Worm (Caenorhabditis elegans) whole organism, L3 larva: ENCODE data around the gene Y82E9BR.14.

Experiments used
- aly-2 ChIP-seq: fragments of 150-350 bp; optimal IDR thresholded peaks from 2 replicates; lab custom pipeline; 2014; ENCODE audit warnings: missing biosample characterization, missing genetic modification characterization
- ama-1 ChIP-seq: fragments of 150-350 bp; optimal IDR thresholded peaks from 2 replicates; lab custom pipeline; 2018
- ceh-16 ChIP-seq: sonication (generic microtip); optimal IDR thresholded peaks from 2 replicates; lab custom pipeline; 2017; ENCODE audit warnings: missing biosample characterization, missing genetic modification characterization
- ceh-9 ChIP-seq: sonication (generic microtip); optimal IDR thresholded peaks from 2 replicates; lab custom pipeline; 2018; ENCODE audit warnings: missing biosample characterization, missing genetic modification characterization
- egl-27 ChIP-seq: sonication (generic microtip); optimal IDR thresholded peaks from 4 replicates; lab custom pipeline; 2017; ENCODE audit warnings: missing biosample characterization, missing genetic modification reagents, missing genetic modification characterization
- elt-1 ChIP-seq: fragments of 150-350 bp; optimal IDR thresholded peaks from 2 replicates; lab custom pipeline; 2014; ENCODE audit warnings: missing biosample characterization, missing genetic modification characterization
- elt-2 ChIP-seq: sonication (generic microtip); optimal IDR thresholded peaks from 2 replicates; lab custom pipeline; 2016; ENCODE audit warnings: missing genetic modification reagents, mild to moderate bottlenecking, missing genetic modification characterization, missing compliant biosample characterization
- eor-1 ChIP-seq, 2 experiments: fragments of 150-350 bp; optimal IDR thresholded peaks; 2 replicates each; lab custom pipeline; 2014 to 2018; ENCODE audit warnings: missing biosample characterization in 2 of 2, missing genetic modification characterization in 2 of 2
- fkh-2 ChIP-seq: fragments of 150-350 bp; optimal IDR thresholded peaks from 2 replicates; lab custom pipeline; 2014; ENCODE audit warnings: missing biosample characterization, missing genetic modification reagents, missing genetic modification characterization
- hmg-11 ChIP-seq: sonication (generic microtip); optimal IDR thresholded peaks from 2 replicates; lab custom pipeline; 2016; ENCODE audit warnings: missing genetic modification characterization, missing compliant biosample characterization
- jun-1 ChIP-seq: fragments of 150-350 bp; optimal IDR thresholded peaks from 2 replicates; lab custom pipeline; 2014; ENCODE audit warnings: missing biosample characterization, missing genetic modification reagents, missing genetic modification characterization
- lin-15B ChIP-seq: fragments of 150-350 bp; optimal IDR thresholded peaks from 2 replicates; lab custom pipeline; 2014; ENCODE audit warnings: missing biosample characterization, missing genetic modification characterization
- lin-39 ChIP-seq: fragments of 150-350 bp; optimal IDR thresholded peaks from 2 replicates; lab custom pipeline; 2018; ENCODE audit warnings: missing biosample characterization, missing genetic modification reagents, missing genetic modification characterization
- lsy-12 ChIP-seq: sonication (generic microtip); optimal IDR thresholded peaks from 2 replicates; lab custom pipeline; 2016; ENCODE audit warnings: mild to moderate bottlenecking, missing genetic modification characterization, missing compliant biosample characterization
- mdl-1 ChIP-seq: fragments of 150-350 bp; optimal IDR thresholded peaks from 2 replicates; lab custom pipeline; 2014; ENCODE audit warnings: missing biosample characterization, missing genetic modification characterization
- mml-1 ChIP-seq: fragments of 150-350 bp; sonication (generic microtip); optimal IDR thresholded peaks from 3 replicates; lab custom pipeline; 2014; ENCODE audit warnings: missing biosample characterization, missing genetic modification characterization
- nfya-1 ChIP-seq: sonication (generic microtip); optimal IDR thresholded peaks from 2 replicates; lab custom pipeline; 2017; ENCODE audit warnings: missing genetic modification characterization, mild to moderate bottlenecking, missing compliant biosample characterization, antibody characterized with exemption, moderate library complexity; ENCODE audit not compliant: insufficient read depth
- nhr-11 ChIP-seq: fragments of 150-350 bp; optimal IDR thresholded peaks from 2 replicates; lab custom pipeline; 2014; ENCODE audit warnings: missing biosample characterization, missing genetic modification characterization
- nhr-12 ChIP-seq: fragments of 150-350 bp; optimal IDR thresholded peaks from 2 replicates; lab custom pipeline; 2014; ENCODE audit warnings: missing biosample characterization, missing genetic modification characterization
- nhr-23 ChIP-seq: fragments of 150-350 bp; optimal IDR thresholded peaks from 2 replicates; lab custom pipeline; 2014; ENCODE audit warnings: missing biosample characterization, missing genetic modification reagents, missing genetic modification characterization
- nhr-237 ChIP-seq: fragments of 150-350 bp; optimal IDR thresholded peaks from 2 replicates; lab custom pipeline; 2014; ENCODE audit warnings: missing biosample characterization, missing genetic modification characterization
- nhr-25 ChIP-seq: sonication (generic microtip); optimal IDR thresholded peaks from 2 replicates; lab custom pipeline; 2017; ENCODE audit warnings: missing biosample characterization, missing genetic modification characterization
- nhr-28 ChIP-seq: fragments of 150-350 bp; optimal IDR thresholded peaks from 2 replicates; lab custom pipeline; 2014; ENCODE audit warnings: missing biosample characterization, missing genetic modification characterization
- nhr-43 ChIP-seq: sonication (generic microtip); optimal IDR thresholded peaks from 2 replicates; lab custom pipeline; 2016; ENCODE audit warnings: mild to moderate bottlenecking, missing genetic modification characterization, missing compliant biosample characterization; ENCODE audit not compliant: poor library complexity, severe bottlenecking
- nhr-76 ChIP-seq: fragments of 150-350 bp; sonication (generic microtip); optimal IDR thresholded peaks from 5 replicates; lab custom pipeline; 2014; ENCODE audit warnings: missing biosample characterization, missing genetic modification characterization
- pqm-1 ChIP-seq: fragments of 150-350 bp; optimal IDR thresholded peaks from 2 replicates; lab custom pipeline; 2017; ENCODE audit warnings: missing biosample characterization, missing genetic modification characterization, inconsistent platforms
- sea-2 ChIP-seq: fragments of 150-350 bp; sonication (generic microtip); optimal IDR thresholded peaks from 4 replicates; lab custom pipeline; 2014; ENCODE audit warnings: missing biosample characterization, missing genetic modification reagents, missing genetic modification characterization
- unc-62 ChIP-seq: fragments of 150-350 bp; sonication (generic microtip); optimal IDR thresholded peaks from 4 replicates; lab custom pipeline; 2014; ENCODE audit warnings: missing biosample characterization, missing genetic modification reagents, missing genetic modification characterization

Y82E9BR.14 gene

DNA sequence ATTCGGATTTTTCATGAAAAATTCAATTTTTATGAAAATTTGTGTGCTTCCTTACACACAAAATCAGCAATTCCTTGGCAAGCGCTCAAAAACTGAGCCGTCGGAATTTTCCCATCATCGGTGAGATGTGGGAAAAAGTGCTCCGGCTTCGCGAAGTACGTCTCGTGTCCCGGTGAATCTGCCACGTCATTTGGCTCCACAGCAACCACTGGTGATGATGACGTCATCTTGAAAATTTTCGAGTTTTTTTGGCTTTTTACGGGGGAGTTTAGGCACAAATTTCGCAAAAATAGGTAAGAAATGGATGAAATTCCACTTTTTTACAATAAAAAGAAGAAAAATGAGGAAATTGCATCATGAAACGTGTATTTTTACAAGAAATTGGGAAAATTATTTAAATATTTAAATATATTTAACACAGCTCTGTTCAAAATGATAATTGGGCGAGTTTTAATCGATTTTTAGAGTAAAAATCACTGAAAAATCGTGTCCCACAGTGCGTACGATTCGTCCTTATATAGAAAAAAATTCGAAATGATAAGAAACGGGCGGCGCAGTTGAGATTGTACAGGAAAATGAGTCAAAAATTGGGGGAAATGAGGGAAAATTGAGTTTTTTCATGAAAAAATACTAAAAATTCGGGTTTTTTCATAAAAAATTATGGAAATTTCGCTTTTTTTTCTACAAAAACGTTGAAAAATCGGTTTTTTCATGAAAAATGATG is at the start of gene Y82E9BR.14:
Y82E9BR.14 (minus strand) TSS at position 227 of the 724 bp plus-strand sequence.
- peak; percentile 19 for TF ChIP-seq pqm-1 (tag; lab: Kevin White, UChicago)
- TF ChIP-seq elt-2 (tag; lab: Kevin White, UChicago) = peak; percentile 45
- no peak for TF ChIP-seq unc-62 (GFP tag; lab: Kevin White, UChicago)

DNA sequence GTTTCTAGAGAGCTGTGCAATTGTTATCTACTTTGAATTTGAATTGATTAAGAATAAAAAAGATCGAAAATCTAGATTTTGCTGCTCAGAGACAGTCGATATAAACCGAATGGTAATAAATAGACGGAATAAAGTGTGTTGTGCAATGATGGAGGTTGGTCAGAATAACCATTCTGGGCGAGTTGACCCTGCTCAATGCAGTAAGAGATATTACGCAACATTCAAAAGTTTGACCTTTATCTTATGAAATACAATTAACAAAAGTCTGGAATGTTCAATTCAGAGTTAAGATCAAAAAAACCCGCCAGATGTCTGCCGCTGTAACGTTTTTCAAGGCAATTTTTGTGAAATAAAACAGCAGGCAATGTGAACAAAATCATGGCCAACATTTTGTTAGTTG is 42.9 kb upstream of the Y82E9BR.14 start:
- TF ChIP-seq nhr-11 (tag; lab: Kevin White, UChicago) = no peak
- TF ChIP-seq fkh-2 = no peak
- TF ChIP-seq nhr-237 (tag; lab: Kevin White, UChicago) = no peak
- TF ChIP-seq unc-62 (GFP tag; lab: Kevin White, UChicago) = no peak
- TF ChIP-seq lsy-12 (tag; lab: Kevin White, UChicago) = no peak
- no peak for TF ChIP-seq sea-2 (GFP tag; lab: Kevin White, UChicago)

DNA sequence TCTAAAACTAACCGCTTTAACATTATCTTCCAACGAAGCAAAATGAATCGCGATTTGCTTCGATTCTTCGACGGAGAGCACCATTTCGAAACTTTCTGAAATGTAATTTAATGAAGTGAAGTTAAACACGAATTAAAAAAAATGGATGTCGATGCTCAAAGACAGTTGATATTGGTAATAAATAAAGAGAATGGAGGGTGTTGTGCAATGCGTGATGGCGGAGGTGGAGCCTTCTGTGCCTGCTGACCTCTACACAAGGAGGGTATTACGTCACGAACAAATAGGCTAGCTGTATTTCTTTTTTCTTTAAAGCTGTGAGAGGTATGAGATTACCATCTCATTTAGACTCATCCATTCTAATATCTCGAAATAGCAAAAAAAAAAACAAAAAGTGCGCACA is 41.8 kb upstream of the Y82E9BR.14 start, which contains the start of gene Y82E9BR.17:
Y82E9BR.17 (minus strand) TSS at position 101 of the 400 bp plus-strand sequence.
- TF ChIP-seq pqm-1 (tag; lab: Kevin White, UChicago) = no peak
- TF ChIP-seq nhr-11 (tag; lab: Kevin White, UChicago) = no peak
- no peak for TF ChIP-seq egl-27 (tag; lab: Kevin White, UChicago)
- no peak for TF ChIP-seq mdl-1 (tag; lab: Kevin White, UChicago)
- TF ChIP-seq nhr-28 (tag; lab: Kevin White, UChicago) = no peak
- no peak for TF ChIP-seq nhr-43
- no peak for TF ChIP-seq ceh-16 (tag; lab: Kevin White, UChicago)

ce11 chrIII:1446747-1447146 is 32.8 kb upstream of the Y82E9BR.14 start:
- no peak for TF ChIP-seq nhr-12 (tag; lab: Kevin White, UChicago)
- TF ChIP-seq aly-2 (tag; lab: Kevin White, UChicago) = no peak
- no peak for TF ChIP-seq nhr-28 (tag; lab: Kevin White, UChicago)
- no peak for TF ChIP-seq ceh-9 (tag; lab: Kevin White, UChicago)
- TF ChIP-seq ceh-16 (tag; lab: Kevin White, UChicago) = no peak
- no peak for TF ChIP-seq nhr-76 (tag; lab: Kevin White, UChicago)
- no peak for TF ChIP-seq hmg-11 (tag; lab: Kevin White, UChicago)
- TF ChIP-seq ama-1 = no peak

DNA sequence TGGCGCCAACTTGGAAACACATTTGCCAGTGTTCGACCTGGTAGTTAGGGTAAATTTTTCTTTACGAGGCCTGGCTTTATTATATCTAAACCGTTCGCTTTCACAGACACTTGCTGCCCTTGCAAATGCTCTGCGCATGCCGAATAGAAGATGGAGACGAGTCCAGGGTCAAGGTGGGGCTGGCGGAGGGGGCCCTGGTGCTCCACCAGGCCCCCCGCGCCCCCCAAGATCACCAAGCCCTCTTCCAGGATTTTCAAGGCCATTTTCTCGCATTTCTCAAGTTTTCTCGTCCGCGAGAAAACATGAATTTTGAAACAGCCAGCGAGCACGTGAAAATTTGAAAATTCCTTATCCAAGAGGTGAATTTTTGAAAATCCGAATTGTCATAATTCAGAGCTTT is 25.7 kb upstream of the Y82E9BR.14 start:
- TF ChIP-seq elt-2 (tag; lab: Kevin White, UChicago) = no peak
- TF ChIP-seq egl-27 (tag; lab: Kevin White, UChicago) = no peak
- TF ChIP-seq unc-62 (GFP tag; lab: Kevin White, UChicago) = no peak
- no peak for TF ChIP-seq lin-15B (tag; lab: Kevin White, UChicago)
- TF ChIP-seq nhr-25 = no peak
- no peak for TF ChIP-seq nhr-23 (tag; lab: Kevin White, UChicago)
- no peak for TF ChIP-seq nhr-76 (tag; lab: Kevin White, UChicago)
- TF ChIP-seq eor-1 (tag; optimal IDR thresholded peaks at IDR 0.05; lab: Kevin White, UChicago) = no peak
- no peak for TF ChIP-seq ceh-16 (tag; lab: Kevin White, UChicago)
- no peak for TF ChIP-seq jun-1 (tag; lab: Kevin White, UChicago)
- no peak for TF ChIP-seq mml-1 (tag; lab: Kevin White, UChicago)
- no peak for TF ChIP-seq lin-39 (tag; lab: Kevin White, UChicago)

- TF ChIP-seq nfya-1 (tag; lab: Kevin White, UChicago) (peak; percentile 99), lsy-12 (tag; lab: Kevin White, UChicago) (no peak)
- TF ChIP-seq, all 47 proteins: peak for 1
Observed at ce11 chrIII:1436738-1437137, 22.8 kb upstream of the Y82E9BR.14 start.

DNA sequence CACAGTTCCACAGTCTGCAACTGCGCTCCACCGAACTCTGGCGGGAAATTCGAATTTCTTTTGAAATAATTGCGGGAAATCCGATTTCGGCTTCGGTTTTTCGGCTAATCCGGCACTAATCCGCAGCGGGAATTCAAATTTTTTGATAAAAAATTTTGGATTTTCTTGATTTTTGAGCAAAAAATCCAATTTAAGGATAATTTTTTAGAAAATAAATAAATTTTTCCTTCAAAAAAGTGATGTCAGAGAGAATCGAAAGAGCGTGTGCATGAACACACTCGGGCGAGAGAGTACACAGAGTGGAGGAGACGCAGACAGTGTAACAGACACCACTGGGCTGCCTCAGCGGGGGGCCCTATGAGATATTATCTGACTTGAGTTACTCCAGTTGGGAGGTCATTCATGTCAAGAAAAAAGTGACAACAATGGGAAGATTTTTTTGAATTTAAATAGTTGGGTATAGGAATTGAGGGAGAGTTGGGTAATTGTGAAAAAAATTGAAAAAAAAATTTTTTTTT is 16.1 kb upstream of the Y82E9BR.14 start:
- TF ChIP-seq nfya-1 (tag; lab: Kevin White, UChicago) = peak; percentile 56
- TF ChIP-seq hmg-11 (tag; lab: Kevin White, UChicago) = peak; percentile 56
- TF ChIP-seq elt-1 (tag; lab: Kevin White, UChicago) = peak; percentile 49
- TF ChIP-seq eor-1 (tag; optimal IDR thresholded peaks at IDR 0.05; lab: Kevin White, UChicago) = no peak
- TF ChIP-seq, all 47 proteins: peak for 3
